Fruit fly (Drosophila melanogaster) whole organism, embryonic: Measurements from ENCODE around the gene AnxB9.
A peak's percentile ranks its signal among the peaks of the same experiment; 100 is the strongest.

Source experiments
- BEAF-32 ChIP-seq: fragments of 200-800 bp; sonication (Bioruptor generic); optimal IDR thresholded peaks from 3 replicates; lab custom pipeline; 2017; ENCODE audit warnings: missing biosample characterization, missing genetic modification characterization, mild to moderate bottlenecking, moderate library complexity, missing genetic modification reagents
- CG10366 ChIP-seq: fragments of 200-800 bp; sonication (Bioruptor generic); IDR thresholded peaks from 2 replicates; pipeline ENCODE4 v1.3.6; 2022; ENCODE audit warnings: missing biosample characterization, missing genetic modification characterization
- CG11398 ChIP-seq: fragments of 200-800 bp; sonication (Bioruptor generic); optimal IDR thresholded peaks from 2 replicates; lab custom pipeline; 2016; ENCODE audit warnings: missing biosample characterization, missing genetic modification characterization
- CG11456 ChIP-seq: fragments of 200-800 bp; sonication (Bioruptor generic); IDR thresholded peaks from 3 replicates; pipeline ENCODE4 v1.3.6; 2022; ENCODE audit warnings: missing biosample characterization, missing genetic modification characterization
- CG12219 ChIP-seq: fragments of 200-800 bp; sonication (Bioruptor generic); optimal IDR thresholded peaks from 3 replicates; lab custom pipeline; 2018; ENCODE audit warnings: missing biosample characterization, mild to moderate bottlenecking, missing genetic modification characterization
- CG12236 ChIP-seq: fragments of 200-800 bp; sonication (Bioruptor generic); optimal IDR thresholded peaks from 2 replicates; lab custom pipeline; 2016; ENCODE audit warnings: missing biosample characterization, missing genetic modification characterization
- CG12744 ChIP-seq: fragments of 200-800 bp; sonication (Bioruptor generic); optimal IDR thresholded peaks from 2 replicates; lab custom pipeline; 2016; ENCODE audit warnings: missing biosample characterization, missing genetic modification characterization
- CG13123 ChIP-seq: fragments of 200-800 bp; sonication (Bioruptor generic); optimal IDR thresholded peaks from 2 replicates; lab custom pipeline; 2016; ENCODE audit warnings: missing biosample characterization, missing genetic modification characterization
- CG14860 ChIP-seq: fragments of 200-800 bp; sonication (Bioruptor generic); IDR thresholded peaks from 3 replicates; pipeline ENCODE4 v1.3.6; 2022; ENCODE audit warnings: missing biosample characterization, missing genetic modification characterization; ENCODE audit not compliant: partially characterized antibody
- CG1603 ChIP-seq: fragments of 200-800 bp; sonication (Bioruptor generic); optimal IDR thresholded peaks from 2 replicates; lab custom pipeline; 2019; ENCODE audit warnings: missing biosample characterization, mild to moderate bottlenecking, missing genetic modification characterization, moderate library complexity
- CG17186 ChIP-seq: fragments of 200-800 bp; sonication (Bioruptor generic); optimal IDR thresholded peaks from 3 replicates; lab custom pipeline; 2017; ENCODE audit warnings: missing biosample characterization, missing genetic modification reagents, missing genetic modification characterization
- CG17385 ChIP-seq: fragments of 200-800 bp; sonication (Bioruptor generic); optimal IDR thresholded peaks from 3 replicates; lab custom pipeline; 2018; ENCODE audit warnings: missing biosample characterization, mild to moderate bottlenecking, missing genetic modification characterization
- CG18619 ChIP-seq: fragments of 200-800 bp; sonication (Bioruptor generic); optimal IDR thresholded peaks from 3 replicates; lab custom pipeline; 2017; ENCODE audit warnings: missing biosample characterization, mild to moderate bottlenecking, missing genetic modification characterization
- CG2129 ChIP-seq: fragments of 200-800 bp; sonication (Bioruptor generic); IDR thresholded peaks from 2 replicates; pipeline ENCODE4 v1.3.6; 2022; ENCODE audit warnings: missing biosample characterization, missing genetic modification characterization; ENCODE audit not compliant: partially characterized antibody
- CG2202 ChIP-seq: fragments of 200-800 bp; sonication (Bioruptor generic); optimal IDR thresholded peaks from 2 replicates; lab custom pipeline; 2018; ENCODE audit warnings: missing biosample characterization, mild to moderate bottlenecking, missing genetic modification characterization
- CG2889 ChIP-seq: fragments of 200-800 bp; sonication (Bioruptor generic); IDR thresholded peaks from 3 replicates; pipeline ENCODE4 v1.3.6; 2022; ENCODE audit warnings: missing biosample characterization, missing genetic modification characterization
- CG30020 ChIP-seq: fragments of 200-800 bp; optimal IDR thresholded peaks from 2 replicates; lab custom pipeline; 2019; ENCODE audit warnings: missing biosample characterization, mild to moderate bottlenecking, missing genetic modification characterization, moderate library complexity
- CG31224 ChIP-seq: fragments of 200-800 bp; sonication (Bioruptor generic); IDR thresholded peaks from 2 replicates; pipeline ENCODE4 v1.3.6; 2022; ENCODE audit warnings: missing biosample characterization, missing genetic modification characterization
- CG3847 ChIP-seq: fragments of 200-800 bp; sonication (Bioruptor generic); IDR thresholded peaks from 2 replicates; pipeline ENCODE4 v1.3.6; 2022; ENCODE audit warnings: missing biosample characterization, missing genetic modification characterization
- CG4707 ChIP-seq: fragments of 200-800 bp; sonication (Bioruptor generic); optimal IDR thresholded peaks from 2 replicates; lab custom pipeline; 2018; ENCODE audit warnings: missing biosample characterization, mild to moderate bottlenecking, missing genetic modification characterization, moderate library complexity
- CG5180 ChIP-seq: fragments of 200-800 bp; sonication (Bioruptor generic); optimal IDR thresholded peaks from 3 replicates; lab custom pipeline; 2017; ENCODE audit warnings: missing biosample characterization, missing genetic modification characterization, mild to moderate bottlenecking, moderate library complexity, missing genetic modification reagents
- CG6791 ChIP-seq: fragments of 200-800 bp; sonication (Bioruptor generic); IDR thresholded peaks from 3 replicates; pipeline ENCODE4 v1.3.6; 2022; ENCODE audit warnings: missing biosample characterization, missing genetic modification characterization; ENCODE audit not compliant: partially characterized antibody
- CG6854 ChIP-seq: fragments of 200-800 bp; sonication (Bioruptor generic); optimal IDR thresholded peaks from 3 replicates; lab custom pipeline; 2017; ENCODE audit warnings: missing biosample characterization, mild to moderate bottlenecking, missing genetic modification characterization
- CkIIα-i1 ChIP-seq: fragments of 200-800 bp; sonication (Bioruptor generic); IDR thresholded peaks from 2 replicates; pipeline ENCODE4 v1.3.6; 2022; ENCODE audit warnings: missing biosample characterization, missing genetic modification characterization
- Lim3 ChIP-seq: fragments of 200-800 bp; sonication (Bioruptor generic); IDR thresholded peaks from 2 replicates; pipeline ENCODE4 v1.3.6; 2022; ENCODE audit warnings: missing biosample characterization, missing genetic modification characterization
- MESR4 ChIP-seq: fragments of 200-800 bp; sonication (Bioruptor generic); optimal IDR thresholded peaks from 2 replicates; lab custom pipeline; 2018; ENCODE audit warnings: missing biosample characterization, mild to moderate bottlenecking, missing genetic modification characterization, moderate library complexity
- Max ChIP-seq: fragments of 200-800 bp; sonication (Bioruptor generic); optimal IDR thresholded peaks from 2 replicates; lab custom pipeline; 2016; ENCODE audit warnings: missing biosample characterization, mild to moderate bottlenecking, missing genetic modification characterization
- Taf1 ChIP-seq: fragments of 200-800 bp; sonication (Bioruptor generic); IDR thresholded peaks from 2 replicates; pipeline ENCODE4 v1.3.6; 2022; ENCODE audit warnings: missing biosample characterization, missing genetic modification characterization
- Tbp ChIP-seq: fragments of >200 bp; optimal IDR thresholded peaks from 2 replicates; lab custom pipeline; 2018; ENCODE audit warnings: missing biosample characterization, missing genetic modification characterization
- Vsx1 ChIP-seq: fragments of 200-800 bp; sonication (Bioruptor generic); optimal IDR thresholded peaks from 2 replicates; lab custom pipeline; 2017; ENCODE audit warnings: missing biosample characterization, mild to moderate bottlenecking, missing genetic modification characterization, missing genetic modification reagents
- ab ChIP-seq: fragments of 200-800 bp; sonication (Bioruptor generic); optimal IDR thresholded peaks from 2 replicates; lab custom pipeline; 2016; ENCODE audit warnings: missing biosample characterization, missing genetic modification characterization
- amos ChIP-seq: fragments of 200-800 bp; sonication (Bioruptor generic); IDR thresholded peaks from 2 replicates; pipeline ENCODE4 v1.3.6; 2022; ENCODE audit warnings: missing biosample characterization, missing genetic modification characterization; ENCODE audit not compliant: partially characterized antibody
- ase ChIP-seq: fragments of 200-800 bp; sonication (Bioruptor generic); IDR thresholded peaks from 3 replicates; pipeline ENCODE4 v1.3.6; 2022; ENCODE audit warnings: missing biosample characterization, missing genetic modification characterization
- bigmax ChIP-seq: fragments of 200-800 bp; sonication (Bioruptor generic); optimal IDR thresholded peaks from 2 replicates; lab custom pipeline; 2018; ENCODE audit warnings: missing biosample characterization, mild to moderate bottlenecking, missing genetic modification characterization
- cas ChIP-seq: fragments of 200-800 bp; sonication (Bioruptor generic); IDR thresholded peaks from 2 replicates; pipeline ENCODE4 v1.3.6; 2022; ENCODE audit warnings: missing biosample characterization, missing genetic modification characterization
- dimm ChIP-seq: fragments of 200-800 bp; sonication (Bioruptor generic); IDR thresholded peaks from 2 replicates; pipeline ENCODE4 v1.3.6; 2022; ENCODE audit warnings: missing biosample characterization, missing genetic modification characterization
- gem ChIP-seq: fragments of 200-800 bp; sonication (Bioruptor generic); optimal IDR thresholded peaks from 2 replicates; lab custom pipeline; 2019; ENCODE audit warnings: missing biosample characterization, mild to moderate bottlenecking, missing genetic modification characterization, moderate library complexity
- gt ChIP-seq: fragments of 200-800 bp; sonication (Bioruptor generic); IDR thresholded peaks from 2 replicates; pipeline ENCODE4 v1.3.6; 2022; ENCODE audit warnings: missing biosample characterization, missing genetic modification characterization
- her ChIP-seq: fragments of 200-800 bp; sonication (Bioruptor generic); optimal IDR thresholded peaks from 2 replicates; lab custom pipeline; 2016; ENCODE audit warnings: missing biosample characterization, missing genetic modification characterization
- hkb ChIP-seq, 2 experiments: fragments of 200-800 bp in 1 of 2; fragments of >200 bp in 1 of 2; sonication (Bioruptor generic) in 1 of 2; IDR thresholded peaks in 1 of 2; optimal IDR thresholded peaks in 1 of 2; 2 replicates each; pipeline versions ENCODE4 v1.3.6 to Lab custom; 2017 to 2022; ENCODE audit warnings: missing biosample characterization in 1 of 2, missing genetic modification characterization in 1 of 2
- jumu ChIP-seq: fragments of 200-800 bp; sonication (Bioruptor generic); optimal IDR thresholded peaks from 3 replicates; lab custom pipeline; 2016; ENCODE audit warnings: missing biosample characterization, missing genetic modification characterization
- nom ChIP-seq: fragments of 200-800 bp; sonication (Bioruptor generic); optimal IDR thresholded peaks from 2 replicates; lab custom pipeline; 2017; ENCODE audit warnings: missing biosample characterization, missing genetic modification characterization, mild to moderate bottlenecking, moderate library complexity, missing genetic modification reagents
- pan ChIP-seq, 4 experiments: fragments of >200 bp in 3 of 4; fragments of 200-800 bp in 1 of 4; sonication (Bioruptor generic) in 1 of 4; optimal IDR thresholded peaks in 3 of 4; IDR thresholded peaks in 1 of 4; 2 replicates each; pipeline versions ENCODE4 v1.3.6 to Lab custom; 2017 to 2022; ENCODE audit warnings: missing biosample characterization in 2 of 4, missing genetic modification characterization in 2 of 4, mixed read lengths in 1 of 4
- peb ChIP-seq: fragments of 200-800 bp; sonication (Bioruptor generic); IDR thresholded peaks from 2 replicates; pipeline ENCODE4 v1.3.6; 2022; ENCODE audit warnings: missing biosample characterization, missing genetic modification characterization
- phol ChIP-seq: fragments of 200-800 bp; sonication (Bioruptor generic); optimal IDR thresholded peaks from 3 replicates; lab custom pipeline; 2018; ENCODE audit warnings: missing biosample characterization, mild to moderate bottlenecking, missing genetic modification characterization, moderate library complexity
- rib ChIP-seq: fragments of 200-800 bp; sonication (Bioruptor generic); IDR thresholded peaks from 2 replicates; pipeline ENCODE4 v1.3.6; 2022; ENCODE audit warnings: missing biosample characterization, missing genetic modification characterization
- sd ChIP-seq: fragments of 200-800 bp; sonication (Bioruptor generic); optimal IDR thresholded peaks from 3 replicates; lab custom pipeline; 2018; ENCODE audit warnings: missing biosample characterization, mild to moderate bottlenecking, missing genetic modification characterization, moderate library complexity
- ssp ChIP-seq: fragments of 200-800 bp; sonication (Bioruptor generic); IDR thresholded peaks from 2 replicates; pipeline ENCODE4 v1.3.6; 2022; ENCODE audit warnings: missing biosample characterization, missing genetic modification characterization
- sug ChIP-seq: fragments of 200-800 bp; optimal IDR thresholded peaks from 2 replicates; lab custom pipeline; 2019; ENCODE audit warnings: missing biosample characterization, mild to moderate bottlenecking, missing genetic modification characterization, moderate library complexity
- toy ChIP-seq: fragments of 200-800 bp; sonication (Bioruptor generic); IDR thresholded peaks from 2 replicates; pipeline ENCODE4 v1.3.6; 2022; ENCODE audit warnings: missing biosample characterization, missing genetic modification characterization

AnxB9 gene

DNA sequence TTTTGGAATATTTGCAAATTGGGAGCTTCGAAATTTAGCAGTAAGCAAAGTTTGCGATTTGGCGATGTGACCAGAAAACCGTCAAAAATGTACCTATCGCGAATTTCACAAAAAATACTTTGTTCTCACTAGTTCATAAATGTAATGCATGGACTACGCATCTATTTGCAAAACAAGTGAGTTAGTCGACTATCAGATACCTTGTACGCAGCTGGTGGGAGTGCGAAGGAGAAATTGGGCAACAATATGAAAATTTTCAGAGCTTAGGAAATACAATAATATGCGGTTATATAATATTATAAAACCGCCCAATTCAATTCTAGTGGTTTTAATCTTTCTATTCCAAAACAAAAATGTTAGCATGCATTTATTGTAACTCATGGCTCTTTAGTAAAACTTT lies 53.7 kb downstream of the AnxB9 start, which contains the start of gene Bdbt (continued):
- no peak for TF ChIP-seq Tbp (GFP tag; lab: Kevin White, UChicago)
- TF ChIP-seq CG6791 (GFP tag; lab: Robert Waterston, UW): peak; percentile 95
- no peak for TF ChIP-seq CkIIα-i1
- no peak for TF ChIP-seq CG13123
- TF ChIP-seq CG4707 (GFP tag; lab: Kevin White, UChicago): no peak
- TF ChIP-seq CG2129 (GFP tag; lab: Robert Waterston, UW): no peak
- peak; percentile 42; the same call in 1 of the 2 replicates for TF ChIP-seq rib (GFP tag; lab: Robert Waterston, UW)
- TF ChIP-seq Vsx1 (GFP tag; lab: Kevin White, UChicago): no peak
- TF ChIP-seq MESR4 (GFP tag; lab: Kevin White, UChicago): peak; percentile 5
- no peak for TF ChIP-seq CG17385
- TF ChIP-seq CG10366 (GFP tag; lab: Robert Waterston, UW): no peak; the same call in 1 of the 2 replicates
- TF ChIP-seq CG12744: no peak
- no peak for TF ChIP-seq her (GFP tag; lab: Kevin White, UChicago)
- TF ChIP-seq Taf1 (GFP tag; lab: Robert Waterston, UW): no peak
- no peak for TF ChIP-seq ab (GFP tag; lab: Kevin White, UChicago)
- no peak for TF ChIP-seq sd (tag; lab: Kevin White, UChicago)
- TF ChIP-seq CG2889 (GFP tag; lab: Robert Waterston, UW): no peak
- TF ChIP-seq CG5180: no peak
- no peak for TF ChIP-seq hkb (optimal IDR thresholded peaks at IDR 0.05; lab: Kevin White, UChicago)
- peak; percentile 36; the same call in 1 of the 2 replicates for TF ChIP-seq hkb (GFP tag; IDR thresholded peaks at IDR 0.05; lab: Robert Waterston, UW)
- TF ChIP-seq nom (GFP tag; lab: Kevin White, UChicago): no peak
- no peak for TF ChIP-seq CG2202 (tag; lab: Kevin White, UChicago)
- TF ChIP-seq pan (optimal IDR thresholded peaks at IDR 0.05; lab: Kevin White, UChicago): no peak
- no peak for TF ChIP-seq pan (GFP tag; optimal IDR thresholded peaks at IDR 0.05 in 1 of 2, IDR thresholded peaks at IDR 0.05 in 1 of 2)
- no peak for TF ChIP-seq CG12236 (GFP tag; lab: Kevin White, UChicago)
- peak; percentile 68 for TF ChIP-seq amos (GFP tag; lab: Robert Waterston, UW)
- peak; percentile 52 for TF ChIP-seq CG3847 (GFP tag; lab: Robert Waterston, UW)
- TF ChIP-seq Lim3: no peak
- TF ChIP-seq CG11398: no peak
- no peak for TF ChIP-seq CG6854 (GFP tag; lab: Kevin White, UChicago)
- peak; percentile 95 for TF ChIP-seq ssp (GFP tag; lab: Robert Waterston, UW)
- peak; percentile 62 for TF ChIP-seq Max
- TF ChIP-seq sug (tag; lab: Kevin White, UChicago): peak; percentile 27
- TF ChIP-seq cas (GFP tag; lab: Robert Waterston, UW): no peak
- TF ChIP-seq dimm (GFP tag; lab: Robert Waterston, UW): no peak
- peak; percentile 35 for TF ChIP-seq phol (tag; lab: Kevin White, UChicago)
- TF ChIP-seq ase (GFP tag; lab: Robert Waterston, UW): no peak
- no peak for TF ChIP-seq gt (GFP tag; lab: Robert Waterston, UW)
- TF ChIP-seq toy: no peak
- no peak for TF ChIP-seq CG12219 (GFP tag; lab: Kevin White, UChicago)
- TF ChIP-seq CG11456 (GFP tag; lab: Robert Waterston, UW): no peak
- TF ChIP-seq peb (GFP tag; lab: Robert Waterston, UW): no peak
- no peak for TF ChIP-seq jumu (GFP tag; lab: Kevin White, UChicago)
- peak; percentile 68 for TF ChIP-seq CG30020 (tag; lab: Kevin White, UChicago)
- TF ChIP-seq CG17186 (GFP tag; lab: Kevin White, UChicago): peak; percentile 16
- no peak for TF ChIP-seq gem (tag; lab: Kevin White, UChicago)
- TF ChIP-seq CG14860 (GFP tag; lab: Robert Waterston, UW): peak; percentile 91
- TF ChIP-seq CG18619: no peak
- TF ChIP-seq BEAF-32 (GFP tag; lab: Kevin White, UChicago): peak; percentile 25
- TF ChIP-seq CG1603 (tag; lab: Kevin White, UChicago): no peak
- no peak for TF ChIP-seq CG31224 (GFP tag; lab: Robert Waterston, UW)
- no peak for TF ChIP-seq bigmax
